Fruit fly (Drosophila melanogaster): ENCODE results near the gene sty.

The sty gene

DNA sequence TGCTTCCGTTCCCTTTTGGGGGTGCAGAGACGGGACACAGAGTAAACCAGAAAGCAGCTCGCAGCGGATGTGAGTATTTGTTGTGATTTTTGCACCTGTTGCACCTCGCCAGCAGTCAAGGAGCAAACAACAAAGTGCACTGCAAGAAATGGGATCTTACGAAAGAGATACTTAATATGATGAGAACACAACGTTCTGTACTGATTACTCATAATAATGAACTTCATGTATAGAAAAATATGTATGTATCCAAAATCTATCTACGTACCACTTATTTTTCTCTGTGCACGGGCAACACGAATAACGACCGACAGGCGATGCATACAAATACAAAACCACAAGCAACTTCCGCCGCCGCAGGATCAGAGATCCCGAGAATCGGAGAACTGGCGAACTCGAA lies 26.9 kb downstream of the sty start (continued):
- peak; percentile 82 for TF ChIP-seq CG6792 (GFP tag; optimal IDR thresholded peaks at IDR 0.05)
- TF ChIP-seq CG1621 (tag; optimal IDR thresholded peaks at IDR 0.05), result peak; percentile 87
- TF ChIP-seq OdsH (GFP tag; optimal IDR thresholded peaks at IDR 0.05), result peak; percentile 89
- TF ChIP-seq esn (GFP tag; optimal IDR thresholded peaks at IDR 0.05), result peak; percentile 93
- TF ChIP-seq net (GFP tag; optimal IDR thresholded peaks at IDR 0.05), result peak; percentile 84
- peak; percentile 93 for TF ChIP-seq CG3032 (tag; optimal IDR thresholded peaks at IDR 0.05)
- TF ChIP-seq CG8319 (GFP tag; optimal IDR thresholded peaks at IDR 0.05), result peak; percentile 81
- peak; percentile 83 for TF ChIP-seq CG34406 (GFP tag; optimal IDR thresholded peaks at IDR 0.05)
- peak; percentile 75 for TF ChIP-seq Blimp-1 (GFP tag; optimal IDR thresholded peaks at IDR 0.05)
- peak; percentile 90 for TF ChIP-seq achi (GFP tag; optimal IDR thresholded peaks at IDR 0.05)
- no peak for TF ChIP-seq Hr38 (GFP tag; optimal IDR thresholded peaks at IDR 0.05)
- TF ChIP-seq CG7368 (GFP tag; optimal IDR thresholded peaks at IDR 0.05), result peak; percentile 86
- TF ChIP-seq fd59A (GFP tag; optimal IDR thresholded peaks at IDR 0.05), result peak; percentile 89
- peak; percentile 93 for TF ChIP-seq CG6163 (GFP tag; IDR thresholded peaks at IDR 0.05)
- TF ChIP-seq salr (GFP tag; optimal IDR thresholded peaks at IDR 0.05), result peak; percentile 74 to 86
- TF ChIP-seq CG6276 (GFP tag; optimal IDR thresholded peaks at IDR 0.05), result peak; percentile 54
- peak; percentile 97 for TF ChIP-seq Eip78C (GFP tag)
- peak; percentile 70 for TF ChIP-seq fd85E (GFP tag; optimal IDR thresholded peaks at IDR 0.05)
- peak; percentile 82 for TF ChIP-seq CG8119 (GFP tag; IDR thresholded peaks at IDR 0.05)
- peak; percentile 89 for TF ChIP-seq vri (GFP tag; optimal IDR thresholded peaks at IDR 0.05)
- TF ChIP-seq CG6808 (GFP tag; optimal IDR thresholded peaks at IDR 0.05), result peak; percentile 90
- peak; percentile 67 for TF ChIP-seq CG16779 (tag; optimal IDR thresholded peaks at IDR 0.05)
- TF ChIP-seq Smox (GFP tag; optimal IDR thresholded peaks at IDR 0.05), result peak; percentile 91

DNA sequence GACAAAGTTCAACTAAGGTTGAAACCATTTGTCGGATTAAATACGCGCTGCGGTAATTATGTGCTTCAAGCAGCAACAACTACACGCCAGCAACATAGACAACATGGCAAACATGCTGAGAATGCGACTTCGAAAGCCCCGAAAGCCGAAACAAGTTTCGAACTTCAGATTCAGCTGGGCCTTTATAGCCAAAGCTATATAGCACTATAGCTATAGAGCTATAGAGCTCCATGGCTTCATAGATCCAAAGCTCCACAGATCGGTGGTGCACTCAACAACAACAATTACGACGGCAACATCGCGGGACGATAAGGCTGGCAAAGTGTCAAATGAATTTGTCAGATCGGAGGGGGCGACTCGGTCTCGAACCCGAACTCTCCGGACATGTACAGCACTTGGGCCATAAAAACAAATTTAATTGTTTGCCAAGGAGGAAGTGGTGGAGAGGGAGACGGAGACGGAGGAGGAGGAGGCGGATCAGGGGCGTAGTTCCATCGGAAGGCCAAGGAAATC lies 27.4 kb downstream of the sty start:
- TF ChIP-seq CG6854 (GFP tag; optimal IDR thresholded peaks at IDR 0.05), result no peak
- TF ChIP-seq Ets96B (tag; optimal IDR thresholded peaks at IDR 0.05), result no peak
- no peak for TF ChIP-seq CG32006 (GFP tag; optimal IDR thresholded peaks at IDR 0.05)
- TF ChIP-seq CG3919 (GFP tag; optimal IDR thresholded peaks at IDR 0.05), result no peak
- no peak for TF ChIP-seq Lpt (GFP tag; optimal IDR thresholded peaks at IDR 0.05)
- no peak for TF ChIP-seq CG8319 (GFP tag; optimal IDR thresholded peaks at IDR 0.05)
- TF ChIP-seq CG8119 (GFP tag; IDR thresholded peaks at IDR 0.05), result no peak
- TF ChIP-seq CG7368 (GFP tag; optimal IDR thresholded peaks at IDR 0.05), result no peak
- TF ChIP-seq CG8632 (GFP tag; optimal IDR thresholded peaks at IDR 0.05), result no peak
- no peak for TF ChIP-seq spab (GFP tag; optimal IDR thresholded peaks at IDR 0.05)

DNA sequence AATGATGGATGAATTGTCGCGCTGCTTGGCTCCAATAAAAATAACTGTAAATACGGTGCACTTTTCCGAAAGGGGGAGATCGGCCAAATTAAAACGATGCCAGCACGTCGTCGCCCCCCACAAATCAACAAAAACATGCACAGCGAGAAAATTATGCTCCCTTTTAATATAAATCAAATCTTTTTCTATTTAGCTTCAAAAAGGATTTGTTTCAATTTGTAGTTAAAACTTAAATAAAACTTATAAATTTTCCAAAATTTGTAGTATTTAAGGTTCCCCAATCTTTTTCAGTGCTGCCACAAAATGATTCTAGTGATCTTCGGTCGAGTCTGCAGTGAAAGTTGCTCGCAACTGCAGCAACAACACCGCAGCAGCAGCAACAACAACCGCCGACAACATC lies 28.7 kb downstream of the sty start:
- TF ChIP-seq Ets21C (GFP tag; optimal IDR thresholded peaks at IDR 0.05) (peak; percentile 58), fd59A (GFP tag; optimal IDR thresholded peaks at IDR 0.05) (peak; percentile 83), Blimp-1 (GFP tag; optimal IDR thresholded peaks at IDR 0.05) (peak; percentile 62), CG32006 (GFP tag; optimal IDR thresholded peaks at IDR 0.05) (peak; percentile 95), Eip78C (GFP tag) (peak; percentile 97), esn (GFP tag; optimal IDR thresholded peaks at IDR 0.05) (peak; percentile 81), ss (GFP tag; optimal IDR thresholded peaks at IDR 0.05) (peak; percentile 71 to 84), net (GFP tag; optimal IDR thresholded peaks at IDR 0.05) (peak; percentile 84), Hr4 (GFP tag; optimal IDR thresholded peaks at IDR 0.05) (peak; percentile 90), CG6808 (GFP tag; optimal IDR thresholded peaks at IDR 0.05) (peak; percentile 89), topi (GFP tag; optimal IDR thresholded peaks at IDR 0.05) (peak; percentile 80), Smox (GFP tag; optimal IDR thresholded peaks at IDR 0.05) (peak; percentile 70), Hr39 (GFP tag; optimal IDR thresholded peaks at IDR 0.05) (peak; percentile 71), CG34406 (GFP tag; optimal IDR thresholded peaks at IDR 0.05) (peak; percentile 85), Gug (GFP tag; IDR thresholded peaks at IDR 0.05) (peak; percentile 88), Eip75B (GFP tag; optimal IDR thresholded peaks at IDR 0.05) (peak; percentile 83), CG4318 (GFP tag; optimal IDR thresholded peaks at IDR 0.05) (peak; percentile 89), CG11902 (GFP tag; optimal IDR thresholded peaks at IDR 0.05) (peak; percentile 38), CG8632 (GFP tag; optimal IDR thresholded peaks at IDR 0.05) (peak; percentile 84), acj6 (GFP tag; optimal IDR thresholded peaks at IDR 0.05) (peak; percentile 87), dac (GFP tag; optimal IDR thresholded peaks at IDR 0.05) (peak; percentile 79), CG9139 (GFP tag; optimal IDR thresholded peaks at IDR 0.05) (peak; percentile 67), CG6163 (GFP tag; IDR thresholded peaks at IDR 0.05) (peak; percentile 93), fkh (GFP tag; optimal IDR thresholded peaks at IDR 0.05) (peak; percentile 22), CG15336 (GFP tag; IDR thresholded peaks at IDR 0.05) (peak; percentile 94), achi (GFP tag; optimal IDR thresholded peaks at IDR 0.05) (peak; percentile 89), CG3919 (GFP tag; optimal IDR thresholded peaks at IDR 0.05) (peak; percentile 89), Ets96B (tag; optimal IDR thresholded peaks at IDR 0.05) (peak; percentile 88), cyc (GFP tag; optimal IDR thresholded peaks at IDR 0.05) (peak; percentile 75), CG6792 (GFP tag; optimal IDR thresholded peaks at IDR 0.05) (peak; percentile 77), CG6854 (GFP tag; optimal IDR thresholded peaks at IDR 0.05) (peak; percentile 27), eg (GFP tag; IDR thresholded peaks at IDR 0.05) (peak; percentile 92)
